Worm (Caenorhabditis elegans): ENCODE results near the gene F36H1.3.

- TF ChIP-seq nhr-77 (tag; optimal IDR thresholded peaks at IDR 0.05) (no peak), ceh-20 (GFP tag; IDR thresholded peaks at IDR 0.05) (no peak), ceh-28 (tag; optimal IDR thresholded peaks at IDR 0.05) (peak; percentile 18), nhr-25 (tag; optimal IDR thresholded peaks at IDR 0.05; ENCODE audit: borderline replicate concordance, insufficient read depth) (no peak), cey-2 (tag; optimal IDR thresholded peaks at IDR 0.05; ENCODE audit: borderline replicate concordance, insufficient read depth) (no peak), sdz-12 (GFP tag; optimal IDR thresholded peaks at IDR 0.05) (no peak), fos-1 (tag; optimal IDR thresholded peaks at IDR 0.05) (no peak), rbr-2 (tag; optimal IDR thresholded peaks at IDR 0.05) (no peak), dpl-1 (GFP tag; optimal IDR thresholded peaks at IDR 0.05) (no peak), fkh-10 (GFP tag; optimal IDR thresholded peaks at IDR 0.05) (no peak), unc-62 (GFP tag; optimal IDR thresholded peaks at IDR 0.05 in 1 of 2) (no peak), unc-62 (tag; optimal IDR thresholded peaks at IDR 0.05) (no peak), zag-1 (tag; optimal IDR thresholded peaks at IDR 0.05) (no peak), unc-39 (tag; optimal IDR thresholded peaks at IDR 0.05) (no peak)
Measured at ce11 chrIV:11082153-11082552, 32.2 kb downstream of the F36H1.3 start, which contains the start of gene let-70.
